Fruit fly (Drosophila melanogaster): ENCODE data around the gene CG31156.

Gene CG31156

DNA sequence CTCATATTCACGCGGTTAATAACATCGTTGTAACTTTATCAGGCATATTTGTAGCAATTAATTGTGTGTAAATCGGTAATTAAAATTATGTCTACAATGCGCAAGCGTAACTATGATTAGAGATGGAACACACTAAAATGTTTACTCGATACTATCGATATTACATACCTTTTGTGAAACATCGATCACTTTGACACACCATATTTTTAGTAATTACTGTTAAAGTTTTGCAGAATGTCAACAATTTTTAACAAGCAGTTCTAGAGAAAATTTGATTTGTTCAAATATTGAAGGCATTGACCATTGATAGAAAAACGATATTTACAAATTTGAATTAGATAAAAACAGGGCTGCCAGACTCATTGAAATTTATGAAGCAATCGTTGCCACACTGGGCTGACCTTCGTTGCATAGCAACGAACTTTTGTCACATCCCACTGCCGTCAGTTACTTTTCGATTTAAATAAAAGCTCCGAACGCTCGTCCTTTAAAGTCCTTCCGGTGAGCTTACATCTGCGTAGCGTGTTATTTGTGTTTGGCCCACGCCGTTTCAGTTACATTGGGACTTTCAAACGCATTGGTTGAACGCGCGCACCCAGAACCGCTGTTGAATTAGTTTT, 25.9 kb upstream of the CG31156 start, which contains the start of the genes loco and wake (continued):
- TF ChIP-seq HLH54F (GFP tag; optimal IDR thresholded peaks at IDR 0.05) = peak; percentile 11
- no peak for TF ChIP-seq lov (optimal IDR thresholded peaks at IDR 0.05)
- no peak for TF ChIP-seq lov (GFP tag; IDR thresholded peaks at IDR 0.05)
- no peak for TF ChIP-seq onecut (GFP tag; IDR thresholded peaks at IDR 0.05)
- TF ChIP-seq CG7745 (tag; optimal IDR thresholded peaks at IDR 0.05) = no peak
- no peak for TF ChIP-seq Sry-β (GFP tag; optimal IDR thresholded peaks at IDR 0.05)
- no peak for TF ChIP-seq TFAM (GFP tag; optimal IDR thresholded peaks at IDR 0.05)
- TF ChIP-seq HLHmδ (GFP tag; optimal IDR thresholded peaks at IDR 0.05) = no peak
- no peak for TF ChIP-seq gsb (GFP tag; IDR thresholded peaks at IDR 0.05)
- no peak for TF ChIP-seq crc (GFP tag; optimal IDR thresholded peaks at IDR 0.05)
- no peak for TF ChIP-seq crp (GFP tag; optimal IDR thresholded peaks at IDR 0.05)
- TF ChIP-seq Neu2 (GFP tag; optimal IDR thresholded peaks at IDR 0.05; ENCODE audit: borderline replicate concordance) = no peak
- TF ChIP-seq CG1792 (GFP tag; optimal IDR thresholded peaks at IDR 0.05) = no peak
- TF ChIP-seq CG4707 (GFP tag; optimal IDR thresholded peaks at IDR 0.05) = no peak
- TF ChIP-seq grau (tag; optimal IDR thresholded peaks at IDR 0.05) = no peak
- no peak for TF ChIP-seq ttk (GFP tag; IDR thresholded peaks at IDR 0.05)
- peak; percentile 20 for TF ChIP-seq gro (GFP tag; optimal IDR thresholded peaks at IDR 0.05)
- peak; percentile 22 for TF ChIP-seq Deaf1 (tag; optimal IDR thresholded peaks at IDR 0.05)
- TF ChIP-seq Awh (GFP tag; IDR thresholded peaks at IDR 0.05) = no peak
- no peak for TF ChIP-seq org-1 (GFP tag; optimal IDR thresholded peaks at IDR 0.05)
- peak; percentile 19 for TF ChIP-seq CG13894 (tag; optimal IDR thresholded peaks at IDR 0.05)
- no peak for TF ChIP-seq NC2β (GFP tag; optimal IDR thresholded peaks at IDR 0.05)
- TF ChIP-seq CG12155 (GFP tag; optimal IDR thresholded peaks at IDR 0.05) = peak; percentile 10
- TF ChIP-seq CG8089 (GFP tag; optimal IDR thresholded peaks at IDR 0.05) = no peak
- no peak for TF ChIP-seq CG10462 (GFP tag; optimal IDR thresholded peaks at IDR 0.05)
- TF ChIP-seq CG31441 (GFP tag; IDR thresholded peaks at IDR 0.05) = no peak
- peak; percentile 90 for TF ChIP-seq CG2129 (GFP tag; IDR thresholded peaks at IDR 0.05; ENCODE audit: partially characterized antibody)
- peak; percentile 94 for TF ChIP-seq BEAF-32 (GFP tag; optimal IDR thresholded peaks at IDR 0.05)
- TF ChIP-seq C15 (GFP tag; IDR thresholded peaks at IDR 0.05) = no peak
- TF ChIP-seq Dip2 (GFP tag; IDR thresholded peaks at IDR 0.05) = no peak
- peak; percentile 80 for TF ChIP-seq CG2116 (GFP tag; optimal IDR thresholded peaks at IDR 0.05)
- TF ChIP-seq dan (GFP tag; IDR thresholded peaks at IDR 0.05) = no peak
- TF ChIP-seq so (GFP tag; IDR thresholded peaks at IDR 0.05) = no peak
- no peak for TF ChIP-seq lab (GFP tag; optimal IDR thresholded peaks at IDR 0.05)
- no peak for TF ChIP-seq chn (GFP tag; optimal IDR thresholded peaks at IDR 0.05)
- TF ChIP-seq Fer3 (tag; optimal IDR thresholded peaks at IDR 0.05) = no peak
- no peak for TF ChIP-seq CG2199 (GFP tag; IDR thresholded peaks at IDR 0.05)
- peak; percentile 83 for TF ChIP-seq Hmr (GFP tag; optimal IDR thresholded peaks at IDR 0.05)
- TF ChIP-seq CG6175 (GFP tag; IDR thresholded peaks at IDR 0.05) = no peak
- no peak for TF ChIP-seq CG15073 (GFP tag; optimal IDR thresholded peaks at IDR 0.05)
- TF ChIP-seq CG4360 (GFP tag; IDR thresholded peaks at IDR 0.05) = no peak
- no peak for TF ChIP-seq zfh1 (GFP tag; IDR thresholded peaks at IDR 0.05)
- 0 out of 3 replicates have a peak, but pooled peaks have one; percentile 24 for TF ChIP-seq row (GFP tag; IDR thresholded peaks at IDR 0.05)
